Fruit fly (Drosophila melanogaster) Kc167 (cell line): ENCODE results near the gene CG43693.

Source experiments
- h ChIP-seq: fragments of >200 bp; optimal IDR thresholded peaks from 3 replicates; lab custom pipeline; 2018; ENCODE audit warnings: missing external identifiers
- ttk ChIP-seq: sonication (Bioruptor generic); optimal IDR thresholded peaks from 2 replicates; lab custom pipeline; 2017; ENCODE audit warnings: missing external identifiers

DNA sequence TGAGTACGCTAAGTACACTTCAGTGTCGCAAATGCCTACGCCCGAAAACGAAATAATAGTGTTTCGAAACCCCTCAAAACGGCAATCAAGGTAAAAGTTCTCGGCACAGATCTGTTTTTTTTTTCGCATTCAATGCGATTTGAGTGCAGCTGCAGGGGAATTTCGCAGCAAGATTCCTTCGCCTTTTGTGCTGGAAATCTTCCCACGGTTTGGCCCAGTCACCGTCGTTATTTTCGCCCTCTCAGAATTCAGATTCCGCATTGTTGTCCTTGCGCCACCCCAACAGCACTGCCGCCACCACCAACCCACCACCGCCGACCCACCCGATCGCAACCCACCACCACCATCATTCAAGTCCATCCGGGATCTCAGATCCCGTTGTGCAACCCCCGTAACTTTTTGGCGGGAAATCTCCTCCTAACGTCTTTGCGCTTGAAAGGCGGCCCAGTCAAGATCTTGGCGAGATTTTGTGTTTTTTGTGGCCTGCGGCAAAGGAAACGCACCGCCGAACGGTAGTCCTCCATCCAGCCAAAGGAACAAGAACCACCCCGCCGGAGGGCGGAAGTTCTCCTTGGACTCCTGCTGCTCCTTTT is 39.5 kb downstream of the CG43693 start:
- no peak for TF ChIP-seq h
- TF ChIP-seq ttk = no peak
